Worm (Caenorhabditis elegans) whole organism, L1 larva: ENCODE data around the gene asp-16.

ENCODE experiments used
- C16A3.4 ChIP-seq: fragments of 150-350 bp; optimal IDR thresholded peaks from 2 replicates; lab custom pipeline; 2014; ENCODE audit warnings: missing biosample characterization, missing genetic modification characterization
- F16B12.6 ChIP-seq: fragments of 150-350 bp; optimal IDR thresholded peaks from 2 replicates; lab custom pipeline; 2014; ENCODE audit warnings: missing biosample characterization, missing genetic modification characterization
- alr-1 ChIP-seq: fragments of 200-800 bp; sonication (Bioruptor generic); optimal IDR thresholded peaks from 2 replicates; lab custom pipeline; 2018; ENCODE audit warnings: borderline replicate concordance, mild to moderate bottlenecking, missing genetic modification characterization, missing compliant biosample characterization
- aly-2 ChIP-seq: fragments of 150-350 bp; optimal IDR thresholded peaks from 2 replicates; lab custom pipeline; 2014; ENCODE audit warnings: missing biosample characterization, missing genetic modification characterization
- ama-1 ChIP-seq: fragments of 150-350 bp; optimal IDR thresholded peaks from 2 replicates; lab custom pipeline; 2014
- blmp-1 ChIP-seq: fragments of 150-350 bp; optimal IDR thresholded peaks from 2 replicates; lab custom pipeline; 2014; ENCODE audit warnings: missing biosample characterization, missing genetic modification characterization
- ceh-63 ChIP-seq: fragments of 200-800 bp; sonication (Bioruptor generic); optimal IDR thresholded peaks from 2 replicates; lab custom pipeline; 2018; ENCODE audit warnings: mild to moderate bottlenecking, missing genetic modification characterization, missing compliant biosample characterization
- ceh-88 ChIP-seq: fragments of 200-800 bp; sonication (Bioruptor generic); IDR thresholded peaks from 2 replicates; pipeline ENCODE4 v1.3.6; 2022; ENCODE audit warnings: missing genetic modification characterization, missing compliant biosample characterization
- ces-1 ChIP-seq: fragments of 150-350 bp; optimal IDR thresholded peaks from 2 replicates; lab custom pipeline; 2014; ENCODE audit warnings: missing biosample characterization, missing genetic modification reagents, missing genetic modification characterization
- dpl-1 ChIP-seq, 3 experiments: fragments of 150-350 bp in 2 of 3; sonication (generic microtip) in 1 of 3; optimal IDR thresholded peaks; 2 replicates each; lab custom pipeline; 2014 to 2017; ENCODE audit warnings: missing biosample characterization in 3 of 3, missing genetic modification characterization in 3 of 3, missing genetic modification reagents in 3 of 3
- efl-3 ChIP-seq: fragments of 200-800 bp; sonication (Bioruptor generic); optimal IDR thresholded peaks from 2 replicates; lab custom pipeline; 2018; ENCODE audit warnings: mild to moderate bottlenecking, missing genetic modification characterization, missing compliant biosample characterization
- egl-13 ChIP-seq: sonication (generic microtip); optimal IDR thresholded peaks from 2 replicates; lab custom pipeline; 2016; ENCODE audit warnings: missing genotype, missing genetic modification reagents, missing genetic modification characterization, missing compliant biosample characterization
- egl-27 ChIP-seq, 2 experiments: fragments of 150-350 bp in 1 of 2; sonication (generic microtip); optimal IDR thresholded peaks; 3 replicates each; lab custom pipeline; 2017 to 2018; ENCODE audit warnings: missing biosample characterization in 2 of 2, missing genetic modification characterization in 2 of 2, missing genetic modification reagents in 2 of 2
- elt-2 ChIP-seq: sonication (generic microtip); optimal IDR thresholded peaks from 2 replicates; lab custom pipeline; 2016; ENCODE audit warnings: missing genetic modification characterization, mild to moderate bottlenecking, inconsistent platforms, missing compliant biosample characterization, missing genetic modification reagents
- elt-3 ChIP-seq, 6 experiments: fragments of 150-350 bp in 1 of 6; sonication (generic microtip); optimal IDR thresholded peaks; 2 replicates each; lab custom pipeline; 2017 to 2018; ENCODE audit warnings: missing biosample characterization in 6 of 6, missing genetic modification characterization in 6 of 6, inconsistent platforms in 1 of 6
- ets-5 ChIP-seq: fragments of 200-800 bp; sonication (Bioruptor generic); IDR thresholded peaks from 2 replicates; pipeline ENCODE4 v1.3.6; 2022; ENCODE audit warnings: missing genetic modification characterization, missing compliant biosample characterization
- fkh-4 ChIP-seq: sonication (generic microtip); optimal IDR thresholded peaks from 2 replicates; lab custom pipeline; 2016; ENCODE audit warnings: missing compliant biosample characterization, missing genetic modification characterization, borderline replicate concordance
- fkh-8 ChIP-seq: sonication (generic microtip); optimal IDR thresholded peaks from 2 replicates; lab custom pipeline; 2016; ENCODE audit warnings: mild to moderate bottlenecking, missing genetic modification characterization, missing compliant biosample characterization
- fos-1 ChIP-seq: fragments of 150-350 bp; optimal IDR thresholded peaks from 2 replicates; lab custom pipeline; 2014; ENCODE audit warnings: missing biosample characterization, missing genetic modification characterization
- hlh-17 ChIP-seq: fragments of 200-800 bp; sonication (Bioruptor generic); optimal IDR thresholded peaks from 2 replicates; lab custom pipeline; 2018; ENCODE audit warnings: missing genetic modification characterization, mild to moderate bottlenecking, missing compliant biosample characterization, moderate library complexity, borderline replicate concordance
- hpl-2 ChIP-seq: fragments of 150-350 bp; optimal IDR thresholded peaks from 2 replicates; lab custom pipeline; 2014; ENCODE audit warnings: missing biosample characterization, missing genetic modification reagents, missing genetic modification characterization
- jun-1 ChIP-seq: fragments of 150-350 bp; optimal IDR thresholded peaks from 2 replicates; lab custom pipeline; 2014; ENCODE audit warnings: missing biosample characterization, missing genetic modification reagents, missing genetic modification characterization
- lin-13 ChIP-seq: fragments of 150-350 bp; optimal IDR thresholded peaks from 2 replicates; lab custom pipeline; 2014; ENCODE audit warnings: missing biosample characterization, missing genetic modification reagents, missing genetic modification characterization
- lin-14 ChIP-seq: fragments of 200-800 bp; sonication (Bioruptor generic); optimal IDR thresholded peaks from 2 replicates; lab custom pipeline; 2018; ENCODE audit warnings: mild to moderate bottlenecking, missing genetic modification characterization, moderate library complexity, missing compliant biosample characterization
- lin-15B ChIP-seq: fragments of 150-350 bp; sonication (generic microtip); optimal IDR thresholded peaks from 3 replicates; lab custom pipeline; 2014; ENCODE audit warnings: missing biosample characterization, missing genetic modification characterization
- mab-9 ChIP-seq: fragments of 200-800 bp; sonication (Bioruptor generic); IDR thresholded peaks from 2 replicates; pipeline ENCODE4 v1.3.6; 2022; ENCODE audit warnings: missing genetic modification reagents, missing genetic modification characterization, missing compliant biosample characterization
- nhr-11 ChIP-seq: fragments of 150-350 bp; optimal IDR thresholded peaks from 2 replicates; lab custom pipeline; 2014; ENCODE audit warnings: missing biosample characterization, missing genetic modification characterization
- nhr-12 ChIP-seq: sonication (generic microtip); optimal IDR thresholded peaks from 2 replicates; lab custom pipeline; 2017; ENCODE audit warnings: missing biosample characterization, missing genetic modification characterization
- nhr-19 ChIP-seq: fragments of 200-800 bp; sonication (Bioruptor generic); conservative IDR thresholded peaks from 2 replicates; pipeline ENCODE4 v1.3.6; 2022; ENCODE audit warnings: missing genetic modification characterization, missing compliant biosample characterization
- nhr-47 ChIP-seq: sonication (generic microtip); optimal IDR thresholded peaks from 2 replicates; lab custom pipeline; 2016; ENCODE audit warnings: mild to moderate bottlenecking, missing genetic modification characterization, moderate library complexity, missing compliant biosample characterization
- nhr-71 ChIP-seq: sonication (generic microtip); optimal IDR thresholded peaks from 2 replicates; lab custom pipeline; 2016; ENCODE audit warnings: mild to moderate bottlenecking, missing genetic modification characterization, moderate library complexity, missing compliant biosample characterization
- nhr-85 ChIP-seq: sonication (generic microtip); peaks from one replicate; lab custom pipeline; 2016; ENCODE audit warnings: missing genetic modification characterization, inconsistent platforms, missing compliant biosample characterization
- nhr-90 ChIP-seq: sonication (generic microtip); optimal IDR thresholded peaks from 2 replicates; lab custom pipeline; 2016; ENCODE audit warnings: mild to moderate bottlenecking, missing genetic modification characterization, missing compliant biosample characterization; ENCODE audit not compliant: poor library complexity
- pag-3 ChIP-seq: sonication (generic microtip); optimal IDR thresholded peaks from 2 replicates; lab custom pipeline; 2017; ENCODE audit warnings: missing genetic modification characterization, mild to moderate bottlenecking, missing compliant biosample characterization, antibody characterized with exemption, borderline replicate concordance; ENCODE audit not compliant: insufficient read depth
- skn-1 ChIP-seq: fragments of 150-350 bp; optimal IDR thresholded peaks from 2 replicates; lab custom pipeline; 2014; ENCODE audit warnings: missing biosample characterization, missing genetic modification characterization
- snu-23 ChIP-seq: sonication (generic microtip); optimal IDR thresholded peaks from 2 replicates; lab custom pipeline; 2016; ENCODE audit warnings: missing genetic modification characterization, missing compliant biosample characterization
- sup-37 ChIP-seq: fragments of 200-800 bp; sonication (Bioruptor generic); optimal IDR thresholded peaks from 2 replicates; lab custom pipeline; 2018; ENCODE audit warnings: mild to moderate bottlenecking, missing genetic modification characterization, missing compliant biosample characterization
- tbx-2 ChIP-seq: sonication (generic microtip); optimal IDR thresholded peaks from 2 replicates; lab custom pipeline; 2016; ENCODE audit warnings: missing genetic modification characterization, missing compliant biosample characterization
- tlp-1 ChIP-seq: fragments of 150-350 bp; optimal IDR thresholded peaks from 2 replicates; lab custom pipeline; 2014; ENCODE audit warnings: missing biosample characterization, missing genetic modification characterization
- unc-130 ChIP-seq: fragments of 150-350 bp; optimal IDR thresholded peaks from 2 replicates; lab custom pipeline; 2017; ENCODE audit warnings: missing biosample characterization, missing genetic modification characterization, inconsistent platforms
- unc-30 ChIP-seq: sonication (generic microtip); optimal IDR thresholded peaks from 2 replicates; lab custom pipeline; 2017; ENCODE audit warnings: missing biosample characterization, missing genetic modification characterization
- unc-62 ChIP-seq: fragments of 150-350 bp; optimal IDR thresholded peaks from 2 replicates; lab custom pipeline; 2014; ENCODE audit warnings: missing biosample characterization, missing genetic modification reagents, missing genetic modification characterization
- vab-15 ChIP-seq: sonication (generic microtip); optimal IDR thresholded peaks from 2 replicates; lab custom pipeline; 2017; ENCODE audit warnings: missing genotype, mild to moderate bottlenecking, missing genetic modification characterization, missing compliant biosample characterization
- zag-1 ChIP-seq: fragments of 150-350 bp; optimal IDR thresholded peaks from 2 replicates; lab custom pipeline; 2014; ENCODE audit warnings: missing biosample characterization, missing genetic modification characterization
- zip-4 ChIP-seq: fragments of 200-800 bp; sonication (Bioruptor generic); optimal IDR thresholded peaks from 2 replicates; lab custom pipeline; 2018; ENCODE audit warnings: mild to moderate bottlenecking, missing genetic modification characterization, moderate library complexity, missing compliant biosample characterization
- ztf-4 ChIP-seq: fragments of 150-350 bp; optimal IDR thresholded peaks from 2 replicates; lab custom pipeline; 2014; ENCODE audit warnings: missing biosample characterization, missing genetic modification characterization

asp-16 gene

DNA sequence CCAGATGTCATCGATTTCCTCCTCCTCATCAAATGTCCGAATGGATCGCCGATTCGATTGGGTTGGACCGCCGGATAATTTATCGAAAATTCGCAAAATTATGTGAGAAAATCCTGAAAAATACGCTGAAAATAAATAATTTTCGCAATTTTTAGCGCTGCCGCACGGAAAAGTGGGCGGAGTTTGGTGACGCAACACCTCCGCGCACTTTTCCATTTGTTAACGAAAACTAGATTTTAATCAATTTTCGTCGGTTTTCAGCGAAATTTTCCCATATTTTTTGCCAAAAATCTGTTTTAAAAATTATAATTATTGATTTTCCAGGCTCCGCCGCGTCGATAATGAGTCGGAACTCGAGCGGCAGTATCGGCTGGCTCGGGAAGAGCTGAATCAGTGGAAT, 41.4 kb downstream of the asp-16 start, which contains the start of gene Y39B6A.34 (continued):
- TF ChIP-seq aly-2 (tag; lab: Kevin White, UChicago) (no peak), hlh-17 (no peak), pag-3 (tag; lab: Kevin White, UChicago) (no peak), dpl-1 (GFP tag; optimal IDR thresholded peaks at IDR 0.05; lab: Kevin White, UChicago) (peak in 2 of 3 experiments; percentile 11 to 32), nhr-71 (tag; lab: Kevin White, UChicago) (peak; percentile 45), ama-1 (no peak), zag-1 (tag; lab: Kevin White, UChicago) (no peak), F16B12.6 (tag; lab: Kevin White, UChicago) (no peak), nhr-11 (tag; lab: Kevin White, UChicago) (no peak), fkh-4 (tag; lab: Kevin White, UChicago) (no peak), C16A3.4 (tag; lab: Kevin White, UChicago) (peak; percentile 1), efl-3 (GFP tag; lab: Kevin White, UChicago) (no peak), vab-15 (no peak), lin-14 (GFP tag; lab: Kevin White, UChicago) (no peak), skn-1 (tag; lab: Kevin White, UChicago) (peak; percentile 14), lin-13 (GFP tag; lab: Kevin White, UChicago) (no peak), fos-1 (tag; lab: Kevin White, UChicago) (no peak), ceh-88 (GFP tag; lab: Robert Waterston, UW) (no peak), tlp-1 (tag; lab: Kevin White, UChicago) (no peak), fkh-8 (tag; lab: Kevin White, UChicago) (no peak), sup-37 (GFP tag; lab: Kevin White, UChicago) (no peak), lin-15B (tag; lab: Kevin White, UChicago) (no peak), nhr-90 (tag; lab: Kevin White, UChicago) (no peak), zip-4 (GFP tag; lab: Kevin White, UChicago) (no peak), unc-62 (GFP tag; lab: Kevin White, UChicago) (no peak), hpl-2 (GFP tag; lab: Kevin White, UChicago) (no peak), egl-27 (tag; optimal IDR thresholded peaks at IDR 0.05; lab: Kevin White, UChicago) (no peak), ztf-4 (tag; lab: Kevin White, UChicago) (peak; percentile 33), tbx-2 (tag; lab: Kevin White, UChicago) (peak; percentile 15), nhr-19 (GFP tag; lab: Robert Waterston, UW) (peak; percentile 52), nhr-47 (no peak), alr-1 (tag; lab: Kevin White, UChicago) (no peak), ces-1 (GFP tag; lab: Kevin White, UChicago) (no peak), egl-13 (no peak), elt-2 (tag; lab: Kevin White, UChicago) (peak; percentile 12), ceh-63 (GFP tag; lab: Kevin White, UChicago) (no peak)

DNA sequence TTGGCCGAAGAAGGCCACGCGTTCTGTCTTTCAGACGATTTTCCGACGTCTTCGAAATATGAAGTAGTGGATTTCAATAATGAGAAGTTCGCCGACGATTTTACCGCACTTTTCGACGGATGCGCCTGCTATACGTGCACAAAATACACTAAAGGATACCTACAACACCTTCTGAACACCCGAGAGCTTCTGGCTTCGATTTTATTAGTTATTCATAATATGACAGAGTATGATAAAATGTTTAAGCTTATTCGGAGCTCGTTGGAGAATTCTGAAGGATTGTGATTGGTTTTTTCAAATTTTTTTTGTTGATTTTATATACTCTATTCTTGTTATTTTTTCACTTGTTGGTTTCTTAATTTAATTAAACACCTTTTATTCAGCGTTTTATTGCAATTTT, 41.9 kb downstream of the asp-16 start:
- TF ChIP-seq efl-3 (GFP tag; lab: Kevin White, UChicago) = no peak
- TF ChIP-seq unc-30 (tag; lab: Kevin White, UChicago) = no peak
- TF ChIP-seq snu-23 (GFP tag; lab: Kevin White, UChicago) = no peak
- no peak for TF ChIP-seq blmp-1 (tag; lab: Kevin White, UChicago)
- TF ChIP-seq mab-9 (GFP tag; lab: Robert Waterston, UW) = no peak
- no peak for TF ChIP-seq ets-5 (GFP tag; lab: Robert Waterston, UW)
- no peak for TF ChIP-seq nhr-12
- TF ChIP-seq unc-130 (tag; lab: Kevin White, UChicago) = no peak
- TF ChIP-seq nhr-85 (tag; lab: Kevin White, UChicago) = no peak
- TF ChIP-seq jun-1 (tag; lab: Kevin White, UChicago) = no peak
- no peak for TF ChIP-seq elt-3 (tag; optimal IDR thresholded peaks at IDR 0.05; lab: Kevin White, UChicago)
- no peak for TF ChIP-seq elt-2 (tag; lab: Kevin White, UChicago)
- no peak for TF ChIP-seq F16B12.6 (tag; lab: Kevin White, UChicago)
- TF ChIP-seq alr-1 (tag; lab: Kevin White, UChicago) = no peak
- TF ChIP-seq C16A3.4 (tag; lab: Kevin White, UChicago) = no peak
- TF ChIP-seq hlh-17 = no peak
